Fruit fly (Drosophila melanogaster): ENCODE results near the gene CG34384.

dm6 chr3R:7785784-7786183 lies 28.4 kb upstream of the CG34384 start, which contains the start of gene CG18745:
- no peak for TF ChIP-seq CG15336 (GFP tag; IDR thresholded peaks at IDR 0.05)
- no peak for TF ChIP-seq Smox (GFP tag; optimal IDR thresholded peaks at IDR 0.05)
- TF ChIP-seq ss (GFP tag; optimal IDR thresholded peaks at IDR 0.05), result no peak
- TF ChIP-seq fd59A (GFP tag; optimal IDR thresholded peaks at IDR 0.05), result no peak
- no peak for TF ChIP-seq OdsH (GFP tag; optimal IDR thresholded peaks at IDR 0.05)
- no peak for TF ChIP-seq CG16779 (tag; optimal IDR thresholded peaks at IDR 0.05)
- TF ChIP-seq Sox102F (GFP tag; optimal IDR thresholded peaks at IDR 0.05), result no peak
- TF ChIP-seq CG6854 (GFP tag; optimal IDR thresholded peaks at IDR 0.05), result no peak
- no peak for TF ChIP-seq cyc (GFP tag; optimal IDR thresholded peaks at IDR 0.05)
- no peak for TF ChIP-seq CG6163 (GFP tag; IDR thresholded peaks at IDR 0.05)

Data from whole organism, prepupa.